Worm (Caenorhabditis elegans): Measurements from ENCODE around the gene str-163.

- TF ChIP-seq ceh-82 (tag; optimal IDR thresholded peaks at IDR 0.05) (no peak), blmp-1 (tag; optimal IDR thresholded peaks at IDR 0.05; ENCODE audit: insufficient read depth) (no peak)
Measured at ce11 chrIV:4930045-4930444, 23.9 kb upstream of the str-163 start, which contains the start of gene Y9C9A.8.

Measured in whole organism, L2 larva.